Worm (Caenorhabditis elegans) whole organism, L1 larva: ENCODE data around the gene C28A5.1.
A peak's percentile ranks its signal among the peaks of the same experiment; 100 is the strongest.

Experiments used
- C04F5.9 ChIP-seq: sonication (generic microtip); optimal IDR thresholded peaks from 2 replicates; lab custom pipeline; 2016; ENCODE audit warnings: missing genetic modification characterization, missing compliant biosample characterization
- C34B4.2 ChIP-seq: sonication (generic microtip); optimal IDR thresholded peaks from 2 replicates; lab custom pipeline; 2017; ENCODE audit warnings: mild to moderate bottlenecking, missing genetic modification characterization, missing compliant biosample characterization
- aha-1 ChIP-seq: fragments of 150-350 bp; optimal IDR thresholded peaks from 2 replicates; lab custom pipeline; 2014; ENCODE audit warnings: missing biosample characterization, missing genetic modification characterization
- alr-1 ChIP-seq: fragments of 200-800 bp; sonication (Bioruptor generic); optimal IDR thresholded peaks from 2 replicates; lab custom pipeline; 2018; ENCODE audit warnings: borderline replicate concordance, mild to moderate bottlenecking, missing genetic modification characterization, missing compliant biosample characterization
- aly-2 ChIP-seq: fragments of 150-350 bp; optimal IDR thresholded peaks from 2 replicates; lab custom pipeline; 2014; ENCODE audit warnings: missing biosample characterization, missing genetic modification characterization
- ama-1 ChIP-seq: fragments of 150-350 bp; optimal IDR thresholded peaks from 2 replicates; lab custom pipeline; 2014
- ceh-8 ChIP-seq: fragments of 200-800 bp; sonication (Bioruptor generic); optimal IDR thresholded peaks from 2 replicates; lab custom pipeline; 2018; ENCODE audit warnings: mild to moderate bottlenecking, missing genetic modification characterization, moderate library complexity, missing compliant biosample characterization
- ceh-82 ChIP-seq, 3 experiments: fragments of 150-350 bp in 1 of 3; sonication (generic microtip) in 2 of 3; optimal IDR thresholded peaks; 2 replicates each; lab custom pipeline; 2014 to 2017; ENCODE audit warnings: missing biosample characterization in 3 of 3, missing genetic modification characterization in 3 of 3
- dpl-1 ChIP-seq, 3 experiments: fragments of 150-350 bp in 2 of 3; sonication (generic microtip) in 1 of 3; optimal IDR thresholded peaks; 2 replicates each; lab custom pipeline; 2014 to 2017; ENCODE audit warnings: missing biosample characterization in 3 of 3, missing genetic modification characterization in 3 of 3, missing genetic modification reagents in 3 of 3
- efl-3 ChIP-seq: fragments of 200-800 bp; sonication (Bioruptor generic); optimal IDR thresholded peaks from 2 replicates; lab custom pipeline; 2018; ENCODE audit warnings: mild to moderate bottlenecking, missing genetic modification characterization, missing compliant biosample characterization
- egl-13 ChIP-seq: sonication (generic microtip); optimal IDR thresholded peaks from 2 replicates; lab custom pipeline; 2016; ENCODE audit warnings: missing genotype, missing genetic modification reagents, missing genetic modification characterization, missing compliant biosample characterization
- elt-2 ChIP-seq: sonication (generic microtip); optimal IDR thresholded peaks from 2 replicates; lab custom pipeline; 2016; ENCODE audit warnings: missing genetic modification characterization, mild to moderate bottlenecking, inconsistent platforms, missing compliant biosample characterization, missing genetic modification reagents
- elt-3 ChIP-seq, 6 experiments: fragments of 150-350 bp in 1 of 6; sonication (generic microtip); optimal IDR thresholded peaks; 2 replicates each; lab custom pipeline; 2017 to 2018; ENCODE audit warnings: missing biosample characterization in 6 of 6, missing genetic modification characterization in 6 of 6, inconsistent platforms in 1 of 6
- ets-5 ChIP-seq: fragments of 200-800 bp; sonication (Bioruptor generic); IDR thresholded peaks from 2 replicates; pipeline ENCODE4 v1.3.6; 2022; ENCODE audit warnings: missing genetic modification characterization, missing compliant biosample characterization
- fkh-10 ChIP-seq: sonication (generic microtip); optimal IDR thresholded peaks from 2 replicates; lab custom pipeline; 2017; ENCODE audit warnings: missing biosample characterization, missing genetic modification reagents, missing genetic modification characterization
- fkh-8 ChIP-seq: sonication (generic microtip); optimal IDR thresholded peaks from 2 replicates; lab custom pipeline; 2016; ENCODE audit warnings: mild to moderate bottlenecking, missing genetic modification characterization, missing compliant biosample characterization
- hlh-17 ChIP-seq: fragments of 200-800 bp; sonication (Bioruptor generic); optimal IDR thresholded peaks from 2 replicates; lab custom pipeline; 2018; ENCODE audit warnings: missing genetic modification characterization, mild to moderate bottlenecking, missing compliant biosample characterization, moderate library complexity, borderline replicate concordance
- hlh-4 ChIP-seq: sonication (generic microtip); optimal IDR thresholded peaks from 2 replicates; lab custom pipeline; 2016; ENCODE audit warnings: mild to moderate bottlenecking, missing genetic modification characterization, missing compliant biosample characterization
- hpl-2 ChIP-seq: fragments of 150-350 bp; optimal IDR thresholded peaks from 2 replicates; lab custom pipeline; 2014; ENCODE audit warnings: missing biosample characterization, missing genetic modification reagents, missing genetic modification characterization
- irx-1 ChIP-seq: sonication (generic microtip); optimal IDR thresholded peaks from 2 replicates; lab custom pipeline; 2016; ENCODE audit warnings: missing genetic modification characterization, missing compliant biosample characterization
- isw-1 ChIP-seq: fragments of 200-800 bp; sonication (Bioruptor generic); IDR thresholded peaks from 2 replicates; pipeline ENCODE4 v1.3.6; 2022; ENCODE audit warnings: missing genetic modification characterization, missing compliant biosample characterization
- jun-1 ChIP-seq: fragments of 150-350 bp; optimal IDR thresholded peaks from 2 replicates; lab custom pipeline; 2014; ENCODE audit warnings: missing biosample characterization, missing genetic modification reagents, missing genetic modification characterization
- lin-13 ChIP-seq: fragments of 150-350 bp; optimal IDR thresholded peaks from 2 replicates; lab custom pipeline; 2014; ENCODE audit warnings: missing biosample characterization, missing genetic modification reagents, missing genetic modification characterization
- lin-14 ChIP-seq: fragments of 200-800 bp; sonication (Bioruptor generic); optimal IDR thresholded peaks from 2 replicates; lab custom pipeline; 2018; ENCODE audit warnings: mild to moderate bottlenecking, missing genetic modification characterization, moderate library complexity, missing compliant biosample characterization
- lin-39 ChIP-seq: fragments of 150-350 bp; optimal IDR thresholded peaks from 2 replicates; lab custom pipeline; 2014; ENCODE audit warnings: missing biosample characterization, missing genetic modification reagents, missing genetic modification characterization
- lir-3 ChIP-seq: sonication (generic microtip); optimal IDR thresholded peaks from 2 replicates; lab custom pipeline; 2016; ENCODE audit warnings: mild to moderate bottlenecking, missing genetic modification characterization, moderate library complexity, missing compliant biosample characterization; ENCODE audit not compliant: poor library complexity
- lsy-2 ChIP-seq, 2 experiments: fragments of 150-350 bp; optimal IDR thresholded peaks; 2 replicates each; lab custom pipeline; 2014; ENCODE audit warnings: missing biosample characterization in 2 of 2, missing genetic modification characterization in 2 of 2
- mdl-1 ChIP-seq, 2 experiments: fragments of 150-350 bp; optimal IDR thresholded peaks; 2 replicates each; lab custom pipeline; 2014 to 2017; ENCODE audit warnings: missing biosample characterization in 2 of 2, missing genetic modification characterization in 2 of 2, inconsistent platforms in 1 of 2
- mep-1 ChIP-seq: fragments of 150-350 bp; optimal IDR thresholded peaks from 2 replicates; lab custom pipeline; 2014; ENCODE audit warnings: missing biosample characterization, missing genetic modification characterization
- nhr-11 ChIP-seq: fragments of 150-350 bp; optimal IDR thresholded peaks from 2 replicates; lab custom pipeline; 2014; ENCODE audit warnings: missing biosample characterization, missing genetic modification characterization
- nhr-12 ChIP-seq: sonication (generic microtip); optimal IDR thresholded peaks from 2 replicates; lab custom pipeline; 2017; ENCODE audit warnings: missing biosample characterization, missing genetic modification characterization
- nhr-237 ChIP-seq: fragments of 150-350 bp; optimal IDR thresholded peaks from 2 replicates; lab custom pipeline; 2014; ENCODE audit warnings: missing biosample characterization, missing genetic modification characterization
- nhr-71 ChIP-seq: sonication (generic microtip); optimal IDR thresholded peaks from 2 replicates; lab custom pipeline; 2016; ENCODE audit warnings: mild to moderate bottlenecking, missing genetic modification characterization, moderate library complexity, missing compliant biosample characterization
- nhr-76 ChIP-seq: sonication (generic microtip); optimal IDR thresholded peaks from 2 replicates; lab custom pipeline; 2017; ENCODE audit warnings: missing biosample characterization, missing genetic modification characterization
- nhr-77 ChIP-seq: fragments of 150-350 bp; optimal IDR thresholded peaks from 2 replicates; lab custom pipeline; 2014; ENCODE audit warnings: missing biosample characterization, missing genetic modification characterization
- nhr-84 ChIP-seq: sonication (generic microtip); optimal IDR thresholded peaks from 2 replicates; lab custom pipeline; 2017; ENCODE audit warnings: missing biosample characterization, missing genetic modification characterization
- pax-3 ChIP-seq: fragments of 200-800 bp; sonication (Bioruptor generic); optimal IDR thresholded peaks from 2 replicates; lab custom pipeline; 2018; ENCODE audit warnings: mild to moderate bottlenecking, missing genetic modification characterization, moderate library complexity, missing compliant biosample characterization
- pqm-1 ChIP-seq: sonication (generic microtip); optimal IDR thresholded peaks from 3 replicates; lab custom pipeline; 2017; ENCODE audit warnings: missing biosample characterization, missing genetic modification characterization
- rnt-1 ChIP-seq: sonication (generic microtip); optimal IDR thresholded peaks from 2 replicates; lab custom pipeline; 2016; ENCODE audit warnings: mild to moderate bottlenecking, missing genetic modification characterization, moderate library complexity, missing compliant biosample characterization
- snpc-4 ChIP-seq: fragments of 150-350 bp; optimal IDR thresholded peaks from 2 replicates; lab custom pipeline; 2014; ENCODE audit warnings: missing biosample characterization, missing genetic modification characterization
- snu-23 ChIP-seq: sonication (generic microtip); optimal IDR thresholded peaks from 2 replicates; lab custom pipeline; 2016; ENCODE audit warnings: missing genetic modification characterization, missing compliant biosample characterization
- sptf-1 ChIP-seq: fragments of 150-350 bp; optimal IDR thresholded peaks from 2 replicates; lab custom pipeline; 2014; ENCODE audit warnings: missing biosample characterization, missing genetic modification characterization
- sup-37 ChIP-seq: fragments of 200-800 bp; sonication (Bioruptor generic); optimal IDR thresholded peaks from 2 replicates; lab custom pipeline; 2018; ENCODE audit warnings: mild to moderate bottlenecking, missing genetic modification characterization, missing compliant biosample characterization
- tbx-2 ChIP-seq: sonication (generic microtip); optimal IDR thresholded peaks from 2 replicates; lab custom pipeline; 2016; ENCODE audit warnings: missing genetic modification characterization, missing compliant biosample characterization
- tlp-1 ChIP-seq: fragments of 150-350 bp; optimal IDR thresholded peaks from 2 replicates; lab custom pipeline; 2014; ENCODE audit warnings: missing biosample characterization, missing genetic modification characterization
- unc-130 ChIP-seq: fragments of 150-350 bp; optimal IDR thresholded peaks from 2 replicates; lab custom pipeline; 2017; ENCODE audit warnings: missing biosample characterization, missing genetic modification characterization, inconsistent platforms
- unc-30 ChIP-seq: sonication (generic microtip); optimal IDR thresholded peaks from 2 replicates; lab custom pipeline; 2017; ENCODE audit warnings: missing biosample characterization, missing genetic modification characterization
- zag-1 ChIP-seq: fragments of 150-350 bp; optimal IDR thresholded peaks from 2 replicates; lab custom pipeline; 2014; ENCODE audit warnings: missing biosample characterization, missing genetic modification characterization

C28A5.1 gene

DNA sequence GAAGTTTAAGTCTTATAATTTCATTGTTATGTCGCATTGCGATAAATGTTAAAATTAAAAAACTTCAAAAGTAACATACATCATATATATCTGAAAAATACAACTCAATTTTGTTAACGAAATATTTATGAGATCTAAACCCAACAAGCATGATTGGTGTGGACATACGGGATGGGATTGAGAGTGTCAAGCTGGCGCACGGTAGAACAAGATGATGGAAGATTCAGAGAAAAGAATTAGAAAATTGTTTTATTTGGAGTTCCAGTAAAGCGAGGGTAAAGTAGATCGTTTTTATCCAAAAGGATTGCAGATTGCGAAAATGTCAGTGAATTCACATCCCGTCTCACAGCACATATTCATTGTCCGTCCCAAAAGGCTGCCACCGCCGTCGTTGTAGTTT lies 42.7 kb upstream of the C28A5.1 start:
- peak in 1 of 2 experiments; percentile 14 for TF ChIP-seq lsy-2 (tag; optimal IDR thresholded peaks at IDR 0.05; lab: Kevin White, UChicago)
- no peak for TF ChIP-seq mdl-1 (tag; optimal IDR thresholded peaks at IDR 0.05; lab: Kevin White, UChicago)

DNA sequence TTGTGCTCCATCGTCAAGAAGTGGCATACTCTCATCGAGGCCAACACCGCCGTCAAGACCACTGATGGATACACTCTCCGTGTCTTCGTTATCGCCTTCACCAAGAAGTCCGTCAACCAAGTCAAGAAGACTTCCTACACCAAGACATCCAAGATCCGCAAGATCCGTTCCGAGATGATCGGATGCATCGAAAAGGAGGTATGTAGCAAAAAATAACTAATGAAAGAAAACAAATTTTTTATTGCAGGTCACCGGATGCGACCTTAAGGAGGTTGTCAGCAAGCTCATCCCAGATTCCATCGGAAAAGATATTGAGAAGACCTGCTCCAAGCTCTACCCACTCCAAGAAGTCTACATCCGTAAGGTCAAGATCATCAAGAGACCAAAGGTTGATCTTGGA lies 42.2 kb upstream of the C28A5.1 start:
- TF ChIP-seq pax-3 (tag; lab: Kevin White, UChicago) (no peak), zag-1 (tag; lab: Kevin White, UChicago) (no peak), nhr-84 (tag; lab: Kevin White, UChicago) (no peak), nhr-12 (tag; lab: Kevin White, UChicago) (no peak), aha-1 (tag; lab: Kevin White, UChicago) (no peak)

DNA sequence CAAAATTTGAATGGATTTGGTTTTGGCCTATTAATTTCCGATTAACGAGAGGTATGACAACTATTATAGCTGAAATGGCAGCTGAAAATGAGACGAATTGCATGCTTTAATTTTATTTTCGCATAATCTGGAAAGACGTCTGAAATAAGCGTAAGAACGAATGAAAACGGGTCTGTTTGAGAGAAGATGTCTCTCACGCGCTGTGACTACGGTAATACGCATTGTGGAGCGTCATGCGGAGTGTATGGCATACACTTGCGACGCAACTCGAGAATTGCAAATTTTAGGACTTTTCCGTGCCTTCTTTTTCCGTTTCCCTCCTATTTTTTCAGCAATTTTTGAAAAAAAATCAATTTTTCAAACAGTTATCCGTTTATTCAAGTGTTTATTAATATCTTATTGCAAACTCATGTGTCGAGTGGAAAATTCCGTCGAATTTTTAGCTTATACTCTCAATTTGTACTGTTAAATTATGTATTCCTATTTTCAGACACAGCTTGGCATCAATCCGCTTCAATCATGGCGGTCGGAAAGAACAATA lies 41.4 kb upstream of the C28A5.1 start, which contains the start of gene rps-1:
TSS of gene rps-1 (plus strand) at position 491 of the 541 bp plus-strand sequence.
- TF ChIP-seq unc-30 (tag; lab: Kevin White, UChicago) (peak; percentile 87), egl-13 (peak; percentile 99), alr-1 (no peak), sptf-1 (tag; lab: Kevin White, UChicago) (no peak), aly-2 (tag; lab: Kevin White, UChicago) (peak; percentile 97), nhr-237 (peak; percentile 91), elt-2 (tag; lab: Kevin White, UChicago) (peak; percentile 93), nhr-11 (tag; lab: Kevin White, UChicago) (peak; percentile 94), tlp-1 (tag; lab: Kevin White, UChicago) (no peak), snu-23 (GFP tag; lab: Kevin White, UChicago) (peak; percentile 100), lin-39 (tag; lab: Kevin White, UChicago) (peak; percentile 97), C34B4.2 (tag; lab: Kevin White, UChicago) (peak; percentile 83), pqm-1 (tag; lab: Kevin White, UChicago) (peak; percentile 50), fkh-8 (peak; percentile 99), hlh-17 (no peak), hpl-2 (GFP tag; lab: Kevin White, UChicago) (peak; percentile 94), tbx-2 (peak; percentile 99), nhr-77 (tag; lab: Kevin White, UChicago) (peak; percentile 98), mep-1 (tag; lab: Kevin White, UChicago) (peak; percentile 100), ceh-8 (GFP tag; lab: Kevin White, UChicago) (peak; percentile 96), rnt-1 (tag; lab: Kevin White, UChicago) (peak; percentile 99), sup-37 (peak; percentile 96), nhr-71 (tag; lab: Kevin White, UChicago) (peak; percentile 99), fkh-10 (GFP tag; lab: Kevin White, UChicago) (peak; percentile 98), efl-3 (GFP tag; lab: Kevin White, UChicago) (peak; percentile 88), elt-3 (tag; optimal IDR thresholded peaks at IDR 0.05; lab: Kevin White, UChicago) (peak; percentile 93 to 99 (median 98)), pax-3 (tag; lab: Kevin White, UChicago) (peak; percentile 97), lir-3 (tag; lab: Kevin White, UChicago) (peak; percentile 94), C04F5.9 (tag; lab: Kevin White, UChicago) (peak; percentile 97), dpl-1 (GFP tag; optimal IDR thresholded peaks at IDR 0.05; lab: Kevin White, UChicago) (peak; percentile 93 to 94 (median 93)), hlh-4 (tag; lab: Kevin White, UChicago) (peak; percentile 67), ets-5 (GFP tag; lab: Robert Waterston, UW) (0 out of 2 replicates have a peak, but pooled peaks have one; percentile 11), ceh-82 (tag; optimal IDR thresholded peaks at IDR 0.05; lab: Kevin White, UChicago) (peak; percentile 99 to 100 (median 99)), snpc-4 (tag; lab: Kevin White, UChicago) (peak; percentile 92), lin-14 (GFP tag; lab: Kevin White, UChicago) (peak; percentile 99), lin-13 (GFP tag; lab: Kevin White, UChicago) (peak; percentile 98), ama-1 (lab: Kevin White, UChicago) (peak; percentile 92), jun-1 (tag; lab: Kevin White, UChicago) (peak; percentile 98), isw-1 (GFP tag; lab: Robert Waterston, UW) (peak; percentile 99), lsy-2 (tag; optimal IDR thresholded peaks at IDR 0.05; lab: Kevin White, UChicago) (peak; percentile 100), nhr-76 (tag; lab: Kevin White, UChicago) (peak; percentile 68), irx-1 (tag; lab: Kevin White, UChicago) (peak; percentile 98), unc-130 (tag; lab: Kevin White, UChicago) (peak; percentile 99)
